Worm (Caenorhabditis elegans) whole organism, L4 larva: ENCODE results near the gene fbxa-165.

Experiments used
- Y105C5A.15 ChIP-seq: fragments of 200-800 bp; sonication (Bioruptor generic); IDR thresholded peaks from 2 replicates; pipeline ENCODE4 v1.3.6; 2022; ENCODE audit warnings: missing genetic modification characterization, missing compliant biosample characterization
- aly-2 ChIP-seq: sonication (generic microtip); optimal IDR thresholded peaks from 2 replicates; lab custom pipeline; 2018; ENCODE audit warnings: missing biosample characterization, missing genetic modification characterization
- egl-27 ChIP-seq: sonication (generic microtip); optimal IDR thresholded peaks from 3 replicates; lab custom pipeline; 2017; ENCODE audit warnings: missing biosample characterization, missing genetic modification reagents, missing genetic modification characterization
- gei-8 ChIP-seq: fragments of 200-800 bp; sonication (Bioruptor generic); optimal IDR thresholded peaks from 2 replicates; lab custom pipeline; 2018; ENCODE audit warnings: mild to moderate bottlenecking, missing genetic modification characterization, missing compliant biosample characterization
- madf-5 ChIP-seq, 2 experiments: fragments of 200-800 bp; sonication (Bioruptor generic); IDR thresholded peaks; 2 replicates each; pipeline ENCODE4 v1.3.6; 2022; ENCODE audit warnings: missing compliant biosample characterization in 2 of 2, missing genetic modification characterization in 2 of 2
- nhr-237 ChIP-seq: sonication (generic microtip); optimal IDR thresholded peaks from 2 replicates; lab custom pipeline; 2017; ENCODE audit warnings: missing biosample characterization, missing genetic modification characterization
- nhr-76 ChIP-seq: fragments of 150-350 bp; optimal IDR thresholded peaks from 2 replicates; lab custom pipeline; 2014; ENCODE audit warnings: missing biosample characterization, missing genetic modification characterization
- unc-39 ChIP-seq: sonication (generic microtip); optimal IDR thresholded peaks from 2 replicates; lab custom pipeline; 2017; ENCODE audit warnings: missing biosample characterization, missing genetic modification characterization
- zag-1 ChIP-seq: fragments of 150-350 bp; optimal IDR thresholded peaks from 2 replicates; lab custom pipeline; 2014; ENCODE audit warnings: missing biosample characterization, missing genetic modification characterization

DNA sequence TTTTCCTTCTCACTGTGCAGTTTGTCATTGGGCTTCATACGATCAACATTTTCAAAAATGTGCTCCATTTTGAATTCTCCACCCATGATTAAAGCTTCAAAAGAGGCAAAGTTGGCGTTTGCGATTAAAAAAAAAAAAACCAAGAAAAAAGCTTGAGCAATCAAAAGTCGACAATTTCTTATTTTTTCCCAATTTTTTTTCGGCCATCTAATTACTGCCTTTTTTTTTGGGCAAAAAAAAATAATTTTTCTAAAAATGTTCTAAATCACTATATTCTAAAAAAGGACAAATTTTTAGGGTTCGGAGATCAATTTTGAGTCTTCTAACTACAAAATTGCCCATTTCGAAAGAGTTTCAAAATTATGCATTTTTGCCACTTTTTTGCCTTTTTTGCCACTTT lies 40.3 kb downstream of the fbxa-165 start, which contains the start of gene K05F6.10:
- TF ChIP-seq madf-5 (GFP tag; IDR thresholded peaks at IDR 0.05; lab: Robert Waterston, UW) (no peak), zag-1 (tag; lab: Kevin White, UChicago) (no peak), Y105C5A.15 (GFP tag; lab: Robert Waterston, UW) (no peak), nhr-237 (tag; lab: Kevin White, UChicago) (no peak), nhr-76 (tag; lab: Kevin White, UChicago) (no peak), egl-27 (tag; lab: Kevin White, UChicago) (no peak), aly-2 (tag; lab: Kevin White, UChicago) (no peak), gei-8 (no peak), unc-39 (tag; lab: Kevin White, UChicago) (no peak)
